Worm (Caenorhabditis elegans) whole organism, midembryonic: ENCODE results near the gene dod-3.

ENCODE experiments used
- cog-1 ChIP-seq: sonication (generic microtip); optimal IDR thresholded peaks from 2 replicates; lab custom pipeline; 2016; ENCODE audit warnings: missing genetic modification characterization, missing compliant biosample characterization
- flt-1 ChIP-seq: fragments of 200-800 bp; sonication (Bioruptor generic); IDR thresholded peaks from 2 replicates; pipeline ENCODE4 v1.3.6; 2022; ENCODE audit warnings: missing genetic modification characterization, missing compliant biosample characterization
- tab-1 ChIP-seq: fragments of 200-800 bp; sonication (Bioruptor generic); IDR thresholded peaks from 2 replicates; pipeline ENCODE4 v1.3.6; 2022; ENCODE audit warnings: missing genetic modification characterization, missing compliant biosample characterization
- ztf-29 ChIP-seq: fragments of 200-800 bp; sonication (Bioruptor generic); IDR thresholded peaks from 2 replicates; pipeline ENCODE4 v1.3.6; 2022; ENCODE audit warnings: missing genetic modification reagents, missing genetic modification characterization, missing compliant biosample characterization

- TF ChIP-seq flt-1 (GFP tag; lab: Robert Waterston, UW) (no peak), ztf-29 (no peak), cog-1 (tag; lab: Kevin White, UChicago) (no peak), tab-1 (GFP tag; lab: Robert Waterston, UW) (no peak)
Observed at ce11 chrV:2725225-2725624, 5.7 kb downstream of the dod-3 start, which contains the start of gene srg-59.
